Worm (Caenorhabditis elegans) whole organism, L1 larva: ENCODE results near the gene C01G10.17.

Source experiments
- C04F5.9 ChIP-seq: sonication (generic microtip); optimal IDR thresholded peaks from 2 replicates; lab custom pipeline; 2016; ENCODE audit warnings: missing genetic modification characterization, missing compliant biosample characterization
- F16B12.6 ChIP-seq: fragments of 150-350 bp; optimal IDR thresholded peaks from 2 replicates; lab custom pipeline; 2014; ENCODE audit warnings: missing biosample characterization, missing genetic modification characterization
- alr-1 ChIP-seq: fragments of 200-800 bp; sonication (Bioruptor generic); optimal IDR thresholded peaks from 2 replicates; lab custom pipeline; 2018; ENCODE audit warnings: borderline replicate concordance, mild to moderate bottlenecking, missing genetic modification characterization, missing compliant biosample characterization
- aly-2 ChIP-seq: fragments of 150-350 bp; optimal IDR thresholded peaks from 2 replicates; lab custom pipeline; 2014; ENCODE audit warnings: missing biosample characterization, missing genetic modification characterization
- ama-1 ChIP-seq: fragments of 150-350 bp; optimal IDR thresholded peaks from 2 replicates; lab custom pipeline; 2014
- blmp-1 ChIP-seq: fragments of 150-350 bp; optimal IDR thresholded peaks from 2 replicates; lab custom pipeline; 2014; ENCODE audit warnings: missing biosample characterization, missing genetic modification characterization
- ceh-63 ChIP-seq: fragments of 200-800 bp; sonication (Bioruptor generic); optimal IDR thresholded peaks from 2 replicates; lab custom pipeline; 2018; ENCODE audit warnings: mild to moderate bottlenecking, missing genetic modification characterization, missing compliant biosample characterization
- ceh-82 ChIP-seq, 3 experiments: fragments of 150-350 bp in 1 of 3; sonication (generic microtip) in 2 of 3; optimal IDR thresholded peaks; 2 replicates each; lab custom pipeline; 2014 to 2017; ENCODE audit warnings: missing biosample characterization in 3 of 3, missing genetic modification characterization in 3 of 3
- ceh-88 ChIP-seq: fragments of 200-800 bp; sonication (Bioruptor generic); IDR thresholded peaks from 2 replicates; pipeline ENCODE4 v1.3.6; 2022; ENCODE audit warnings: missing genetic modification characterization, missing compliant biosample characterization
- ceh-90 ChIP-seq: sonication (generic microtip); optimal IDR thresholded peaks from 2 replicates; lab custom pipeline; 2016; ENCODE audit warnings: missing genetic modification characterization, missing compliant biosample characterization
- ces-1 ChIP-seq: fragments of 150-350 bp; optimal IDR thresholded peaks from 2 replicates; lab custom pipeline; 2014; ENCODE audit warnings: missing biosample characterization, missing genetic modification reagents, missing genetic modification characterization
- dpl-1 ChIP-seq, 3 experiments: fragments of 150-350 bp in 2 of 3; sonication (generic microtip) in 1 of 3; optimal IDR thresholded peaks; 2 replicates each; lab custom pipeline; 2014 to 2017; ENCODE audit warnings: missing biosample characterization in 3 of 3, missing genetic modification characterization in 3 of 3, missing genetic modification reagents in 3 of 3
- dsc-1 ChIP-seq: sonication (generic microtip); optimal IDR thresholded peaks from 2 replicates; lab custom pipeline; 2016; ENCODE audit warnings: mild to moderate bottlenecking, missing genetic modification characterization, missing compliant biosample characterization
- efl-1 ChIP-seq, 4 experiments: fragments of 150-350 bp; optimal IDR thresholded peaks in 3 of 4; peaks in 1 of 4; 1 replicate in 1 of 4; 2 replicates in 3 of 4; lab custom pipeline; 2014; ENCODE audit warnings: missing biosample characterization in 2 of 4, missing genetic modification characterization in 2 of 4, missing genetic modification reagents in 2 of 4
- efl-3 ChIP-seq: fragments of 200-800 bp; sonication (Bioruptor generic); optimal IDR thresholded peaks from 2 replicates; lab custom pipeline; 2018; ENCODE audit warnings: mild to moderate bottlenecking, missing genetic modification characterization, missing compliant biosample characterization
- egl-13 ChIP-seq: sonication (generic microtip); optimal IDR thresholded peaks from 2 replicates; lab custom pipeline; 2016; ENCODE audit warnings: missing genotype, missing genetic modification reagents, missing genetic modification characterization, missing compliant biosample characterization
- ets-5 ChIP-seq: fragments of 200-800 bp; sonication (Bioruptor generic); IDR thresholded peaks from 2 replicates; pipeline ENCODE4 v1.3.6; 2022; ENCODE audit warnings: missing genetic modification characterization, missing compliant biosample characterization
- fkh-10 ChIP-seq: sonication (generic microtip); optimal IDR thresholded peaks from 2 replicates; lab custom pipeline; 2017; ENCODE audit warnings: missing biosample characterization, missing genetic modification reagents, missing genetic modification characterization
- fkh-8 ChIP-seq: sonication (generic microtip); optimal IDR thresholded peaks from 2 replicates; lab custom pipeline; 2016; ENCODE audit warnings: mild to moderate bottlenecking, missing genetic modification characterization, missing compliant biosample characterization
- hpl-2 ChIP-seq: fragments of 150-350 bp; optimal IDR thresholded peaks from 2 replicates; lab custom pipeline; 2014; ENCODE audit warnings: missing biosample characterization, missing genetic modification reagents, missing genetic modification characterization
- jun-1 ChIP-seq: fragments of 150-350 bp; optimal IDR thresholded peaks from 2 replicates; lab custom pipeline; 2014; ENCODE audit warnings: missing biosample characterization, missing genetic modification reagents, missing genetic modification characterization
- lin-15B ChIP-seq: fragments of 150-350 bp; sonication (generic microtip); optimal IDR thresholded peaks from 3 replicates; lab custom pipeline; 2014; ENCODE audit warnings: missing biosample characterization, missing genetic modification characterization
- lin-39 ChIP-seq: fragments of 150-350 bp; optimal IDR thresholded peaks from 2 replicates; lab custom pipeline; 2014; ENCODE audit warnings: missing biosample characterization, missing genetic modification reagents, missing genetic modification characterization
- lir-3 ChIP-seq: sonication (generic microtip); optimal IDR thresholded peaks from 2 replicates; lab custom pipeline; 2016; ENCODE audit warnings: mild to moderate bottlenecking, missing genetic modification characterization, moderate library complexity, missing compliant biosample characterization; ENCODE audit not compliant: poor library complexity
- lsy-2 ChIP-seq, 2 experiments: fragments of 150-350 bp; optimal IDR thresholded peaks; 2 replicates each; lab custom pipeline; 2014; ENCODE audit warnings: missing biosample characterization in 2 of 2, missing genetic modification characterization in 2 of 2
- mdl-1 ChIP-seq, 2 experiments: fragments of 150-350 bp; optimal IDR thresholded peaks; 2 replicates each; lab custom pipeline; 2014 to 2017; ENCODE audit warnings: missing biosample characterization in 2 of 2, missing genetic modification characterization in 2 of 2, inconsistent platforms in 1 of 2
- mef-2 ChIP-seq: fragments of 150-350 bp; optimal IDR thresholded peaks from 2 replicates; lab custom pipeline; 2014; ENCODE audit warnings: missing biosample characterization, missing genetic modification characterization
- mep-1 ChIP-seq: fragments of 150-350 bp; optimal IDR thresholded peaks from 2 replicates; lab custom pipeline; 2014; ENCODE audit warnings: missing biosample characterization, missing genetic modification characterization
- nhr-11 ChIP-seq: fragments of 150-350 bp; optimal IDR thresholded peaks from 2 replicates; lab custom pipeline; 2014; ENCODE audit warnings: missing biosample characterization, missing genetic modification characterization
- nhr-12 ChIP-seq: sonication (generic microtip); optimal IDR thresholded peaks from 2 replicates; lab custom pipeline; 2017; ENCODE audit warnings: missing biosample characterization, missing genetic modification characterization
- nhr-20 ChIP-seq: sonication (generic microtip); optimal IDR thresholded peaks from 2 replicates; lab custom pipeline; 2016; ENCODE audit warnings: mild to moderate bottlenecking, missing genetic modification characterization, missing compliant biosample characterization
- nhr-28 ChIP-seq: fragments of 150-350 bp; optimal IDR thresholded peaks from 2 replicates; lab custom pipeline; 2014; ENCODE audit warnings: missing biosample characterization, missing genetic modification characterization
- nhr-47 ChIP-seq: sonication (generic microtip); optimal IDR thresholded peaks from 2 replicates; lab custom pipeline; 2016; ENCODE audit warnings: mild to moderate bottlenecking, missing genetic modification characterization, moderate library complexity, missing compliant biosample characterization
- nhr-76 ChIP-seq: sonication (generic microtip); optimal IDR thresholded peaks from 2 replicates; lab custom pipeline; 2017; ENCODE audit warnings: missing biosample characterization, missing genetic modification characterization
- nhr-84 ChIP-seq: sonication (generic microtip); optimal IDR thresholded peaks from 2 replicates; lab custom pipeline; 2017; ENCODE audit warnings: missing biosample characterization, missing genetic modification characterization
- nhr-85 ChIP-seq: sonication (generic microtip); peaks from one replicate; lab custom pipeline; 2016; ENCODE audit warnings: missing genetic modification characterization, inconsistent platforms, missing compliant biosample characterization
- pag-3 ChIP-seq: sonication (generic microtip); optimal IDR thresholded peaks from 2 replicates; lab custom pipeline; 2017; ENCODE audit warnings: missing genetic modification characterization, mild to moderate bottlenecking, missing compliant biosample characterization, antibody characterized with exemption, borderline replicate concordance; ENCODE audit not compliant: insufficient read depth
- pax-3 ChIP-seq: fragments of 200-800 bp; sonication (Bioruptor generic); optimal IDR thresholded peaks from 2 replicates; lab custom pipeline; 2018; ENCODE audit warnings: mild to moderate bottlenecking, missing genetic modification characterization, moderate library complexity, missing compliant biosample characterization
- sup-37 ChIP-seq: fragments of 200-800 bp; sonication (Bioruptor generic); optimal IDR thresholded peaks from 2 replicates; lab custom pipeline; 2018; ENCODE audit warnings: mild to moderate bottlenecking, missing genetic modification characterization, missing compliant biosample characterization
- swsn-7 ChIP-seq: sonication (generic microtip); optimal IDR thresholded peaks from 2 replicates; lab custom pipeline; 2016; ENCODE audit warnings: missing genetic modification characterization, missing compliant biosample characterization
- tbx-2 ChIP-seq: sonication (generic microtip); optimal IDR thresholded peaks from 2 replicates; lab custom pipeline; 2016; ENCODE audit warnings: missing genetic modification characterization, missing compliant biosample characterization
- tlp-1 ChIP-seq: fragments of 150-350 bp; optimal IDR thresholded peaks from 2 replicates; lab custom pipeline; 2014; ENCODE audit warnings: missing biosample characterization, missing genetic modification characterization
- unc-130 ChIP-seq: fragments of 150-350 bp; optimal IDR thresholded peaks from 2 replicates; lab custom pipeline; 2017; ENCODE audit warnings: missing biosample characterization, missing genetic modification characterization, inconsistent platforms
- unc-30 ChIP-seq: sonication (generic microtip); optimal IDR thresholded peaks from 2 replicates; lab custom pipeline; 2017; ENCODE audit warnings: missing biosample characterization, missing genetic modification characterization
- unc-62 ChIP-seq: fragments of 150-350 bp; optimal IDR thresholded peaks from 2 replicates; lab custom pipeline; 2014; ENCODE audit warnings: missing biosample characterization, missing genetic modification reagents, missing genetic modification characterization
- unc-98 ChIP-seq: fragments of 200-800 bp; sonication (Bioruptor generic); IDR thresholded peaks from 2 replicates; pipeline ENCODE4 v1.3.6; 2022; ENCODE audit warnings: missing genetic modification characterization, missing compliant biosample characterization
- vab-15 ChIP-seq: sonication (generic microtip); optimal IDR thresholded peaks from 2 replicates; lab custom pipeline; 2017; ENCODE audit warnings: missing genotype, mild to moderate bottlenecking, missing genetic modification characterization, missing compliant biosample characterization
- zag-1 ChIP-seq: fragments of 150-350 bp; optimal IDR thresholded peaks from 2 replicates; lab custom pipeline; 2014; ENCODE audit warnings: missing biosample characterization, missing genetic modification characterization
- zip-4 ChIP-seq: fragments of 200-800 bp; sonication (Bioruptor generic); optimal IDR thresholded peaks from 2 replicates; lab custom pipeline; 2018; ENCODE audit warnings: mild to moderate bottlenecking, missing genetic modification characterization, moderate library complexity, missing compliant biosample characterization
- ztf-11 ChIP-seq, 2 experiments: sonication (generic microtip); optimal IDR thresholded peaks; 2 replicates each; lab custom pipeline; 2016 to 2017; ENCODE audit warnings: missing genetic modification characterization in 2 of 2, missing biosample characterization in 1 of 2, missing compliant biosample characterization in 1 of 2
- ztf-4 ChIP-seq: fragments of 150-350 bp; optimal IDR thresholded peaks from 2 replicates; lab custom pipeline; 2014; ENCODE audit warnings: missing biosample characterization, missing genetic modification characterization

C01G10.17 gene

ce11 chrV:15074907-15075306 lies 15.7 kb upstream of the C01G10.17 start (continued):
- TF ChIP-seq nhr-12 (no peak), hpl-2 (GFP tag; lab: Kevin White, UChicago) (no peak), mdl-1 (tag; optimal IDR thresholded peaks at IDR 0.05; lab: Kevin White, UChicago) (no peak), dpl-1 (GFP tag; optimal IDR thresholded peaks at IDR 0.05; lab: Kevin White, UChicago) (peak in 1 of 3 experiments; percentile 7), jun-1 (tag; lab: Kevin White, UChicago) (no peak), ceh-90 (tag; lab: Kevin White, UChicago) (no peak), C04F5.9 (tag; lab: Kevin White, UChicago) (no peak), ztf-4 (tag; lab: Kevin White, UChicago) (no peak), alr-1 (tag; lab: Kevin White, UChicago) (no peak), pax-3 (tag; lab: Kevin White, UChicago) (no peak), ceh-63 (GFP tag; lab: Kevin White, UChicago) (no peak), tbx-2 (no peak), vab-15 (tag; lab: Kevin White, UChicago) (no peak), nhr-47 (tag; lab: Kevin White, UChicago) (peak; percentile 11), nhr-85 (tag; lab: Kevin White, UChicago) (no peak), mep-1 (tag; lab: Kevin White, UChicago) (peak; percentile 17), lir-3 (tag; lab: Kevin White, UChicago) (no peak), swsn-7 (tag; lab: Kevin White, UChicago) (no peak), zag-1 (tag; lab: Kevin White, UChicago) (no peak), unc-98 (GFP tag; lab: Robert Waterston, UW) (no peak), ets-5 (GFP tag; lab: Robert Waterston, UW) (no peak), ces-1 (no peak), ama-1 (lab: Kevin White, UChicago) (no peak), ceh-88 (GFP tag; lab: Robert Waterston, UW) (no peak), ztf-11 (tag; optimal IDR thresholded peaks at IDR 0.05; lab: Kevin White, UChicago) (no peak), aly-2 (no peak), unc-130 (tag; lab: Kevin White, UChicago) (no peak), unc-62 (no peak), dsc-1 (tag; lab: Kevin White, UChicago) (no peak), unc-30 (no peak), mef-2 (no peak), pag-3 (no peak), F16B12.6 (tag; lab: Kevin White, UChicago) (no peak), lsy-2 (tag; optimal IDR thresholded peaks at IDR 0.05; lab: Kevin White, UChicago) (peak in 1 of 2 experiments; percentile 36), lin-39 (tag; lab: Kevin White, UChicago) (no peak), ceh-82 (tag; optimal IDR thresholded peaks at IDR 0.05; lab: Kevin White, UChicago) (peak in 2 of 3 experiments; percentile 16 to 48), sup-37 (no peak), nhr-11 (tag; lab: Kevin White, UChicago) (no peak)

- TF ChIP-seq blmp-1 (tag; lab: Kevin White, UChicago), result peak; percentile 66
- no peak for TF ChIP-seq zip-4 (GFP tag; lab: Kevin White, UChicago)
- TF ChIP-seq dsc-1 (tag; lab: Kevin White, UChicago), result peak; percentile 64
- TF ChIP-seq, all 84 proteins: peak for 2
Measured at ce11 chrV:15078560-15078959, 12.0 kb upstream of the C01G10.17 start.

- TF ChIP-seq fkh-10 (no peak), fkh-8 (tag; lab: Kevin White, UChicago) (peak; percentile 53), efl-1 (optimal IDR thresholded peaks at IDR 0.05; lab: Kevin White, UChicago) (peak; percentile 40 to 68), efl-1 (GFP tag; optimal IDR thresholded peaks at IDR 0.05 in 1 of 2; lab: Kevin White, UChicago) (peak; percentile 52 to 95), lin-39 (tag; lab: Kevin White, UChicago) (no peak), efl-3 (GFP tag; lab: Kevin White, UChicago) (peak; percentile 54), nhr-76 (tag; lab: Kevin White, UChicago) (no peak), egl-13 (no peak), aly-2 (no peak), nhr-20 (tag; lab: Kevin White, UChicago) (peak; percentile 85), tlp-1 (tag; lab: Kevin White, UChicago) (no peak), nhr-28 (tag; lab: Kevin White, UChicago) (no peak), ceh-90 (tag; lab: Kevin White, UChicago) (peak; percentile 92), mef-2 (no peak), lin-15B (tag; lab: Kevin White, UChicago) (no peak), vab-15 (tag; lab: Kevin White, UChicago) (no peak), nhr-84 (tag; lab: Kevin White, UChicago) (no peak), pax-3 (tag; lab: Kevin White, UChicago) (peak; percentile 96), ztf-11 (tag; optimal IDR thresholded peaks at IDR 0.05; lab: Kevin White, UChicago) (peak in 1 of 2 experiments; percentile 95), dsc-1 (tag; lab: Kevin White, UChicago) (peak; percentile 90)
Measured at ce11 chrV:15082291-15082690, 8.3 kb upstream of the C01G10.17 start, which contains the start of the genes C01G10.10 and C01G10.9. Gene C01G10.10 (minus strand): TSS chrV:15082441. Gene C01G10.9 (plus strand): TSS chrV:15082530.
